Worm (Caenorhabditis elegans) whole organism, L1 larva: ENCODE results near the gene mtpn-1.

Source experiments
- C04F5.9 ChIP-seq: sonication (generic microtip); optimal IDR thresholded peaks from 2 replicates; lab custom pipeline; 2016; ENCODE audit warnings: missing genetic modification characterization, missing compliant biosample characterization
- Y116A8C.19 ChIP-seq: sonication (generic microtip); optimal IDR thresholded peaks from 2 replicates; lab custom pipeline; 2016; ENCODE audit warnings: missing compliant biosample characterization, missing genetic modification characterization, borderline replicate concordance
- aha-1 ChIP-seq: fragments of 150-350 bp; optimal IDR thresholded peaks from 2 replicates; lab custom pipeline; 2014; ENCODE audit warnings: missing biosample characterization, missing genetic modification characterization
- alr-1 ChIP-seq: fragments of 200-800 bp; sonication (Bioruptor generic); optimal IDR thresholded peaks from 2 replicates; lab custom pipeline; 2018; ENCODE audit warnings: borderline replicate concordance, mild to moderate bottlenecking, missing genetic modification characterization, missing compliant biosample characterization
- aly-2 ChIP-seq: fragments of 150-350 bp; optimal IDR thresholded peaks from 2 replicates; lab custom pipeline; 2014; ENCODE audit warnings: missing biosample characterization, missing genetic modification characterization
- ama-1 ChIP-seq: fragments of 150-350 bp; optimal IDR thresholded peaks from 2 replicates; lab custom pipeline; 2014
- blmp-1 ChIP-seq: fragments of 150-350 bp; optimal IDR thresholded peaks from 2 replicates; lab custom pipeline; 2014; ENCODE audit warnings: missing biosample characterization, missing genetic modification characterization
- ceh-63 ChIP-seq: fragments of 200-800 bp; sonication (Bioruptor generic); optimal IDR thresholded peaks from 2 replicates; lab custom pipeline; 2018; ENCODE audit warnings: mild to moderate bottlenecking, missing genetic modification characterization, missing compliant biosample characterization
- ceh-90 ChIP-seq: sonication (generic microtip); optimal IDR thresholded peaks from 2 replicates; lab custom pipeline; 2016; ENCODE audit warnings: missing genetic modification characterization, missing compliant biosample characterization
- ces-1 ChIP-seq: fragments of 150-350 bp; optimal IDR thresholded peaks from 2 replicates; lab custom pipeline; 2014; ENCODE audit warnings: missing biosample characterization, missing genetic modification reagents, missing genetic modification characterization
- dpl-1 ChIP-seq, 3 experiments: fragments of 150-350 bp in 2 of 3; sonication (generic microtip) in 1 of 3; optimal IDR thresholded peaks; 2 replicates each; lab custom pipeline; 2014 to 2017; ENCODE audit warnings: missing biosample characterization in 3 of 3, missing genetic modification characterization in 3 of 3, missing genetic modification reagents in 3 of 3
- dsc-1 ChIP-seq: sonication (generic microtip); optimal IDR thresholded peaks from 2 replicates; lab custom pipeline; 2016; ENCODE audit warnings: mild to moderate bottlenecking, missing genetic modification characterization, missing compliant biosample characterization
- efl-1 ChIP-seq, 4 experiments: fragments of 150-350 bp; optimal IDR thresholded peaks in 3 of 4; peaks in 1 of 4; 1 replicate in 1 of 4; 2 replicates in 3 of 4; lab custom pipeline; 2014; ENCODE audit warnings: missing biosample characterization in 2 of 4, missing genetic modification characterization in 2 of 4, missing genetic modification reagents in 2 of 4
- efl-3 ChIP-seq: fragments of 200-800 bp; sonication (Bioruptor generic); optimal IDR thresholded peaks from 2 replicates; lab custom pipeline; 2018; ENCODE audit warnings: mild to moderate bottlenecking, missing genetic modification characterization, missing compliant biosample characterization
- ets-5 ChIP-seq: fragments of 200-800 bp; sonication (Bioruptor generic); IDR thresholded peaks from 2 replicates; pipeline ENCODE4 v1.3.6; 2022; ENCODE audit warnings: missing genetic modification characterization, missing compliant biosample characterization
- fkh-10 ChIP-seq: sonication (generic microtip); optimal IDR thresholded peaks from 2 replicates; lab custom pipeline; 2017; ENCODE audit warnings: missing biosample characterization, missing genetic modification reagents, missing genetic modification characterization
- fkh-8 ChIP-seq: sonication (generic microtip); optimal IDR thresholded peaks from 2 replicates; lab custom pipeline; 2016; ENCODE audit warnings: mild to moderate bottlenecking, missing genetic modification characterization, missing compliant biosample characterization
- grh-1 ChIP-seq: fragments of 200-800 bp; sonication (Bioruptor generic); IDR thresholded peaks from 2 replicates; pipeline ENCODE4 v1.3.6; 2022; ENCODE audit warnings: missing genetic modification reagents, missing genetic modification characterization, missing compliant biosample characterization
- irx-1 ChIP-seq: sonication (generic microtip); optimal IDR thresholded peaks from 2 replicates; lab custom pipeline; 2016; ENCODE audit warnings: missing genetic modification characterization, missing compliant biosample characterization
- lin-15B ChIP-seq: fragments of 150-350 bp; sonication (generic microtip); optimal IDR thresholded peaks from 3 replicates; lab custom pipeline; 2014; ENCODE audit warnings: missing biosample characterization, missing genetic modification characterization
- lin-35 ChIP-seq, 2 experiments: fragments of 150-350 bp; optimal IDR thresholded peaks; 2 replicates each; lab custom pipeline; 2014; ENCODE audit warnings: missing biosample characterization in 2 of 2, missing genetic modification characterization in 2 of 2, missing genetic modification reagents in 2 of 2
- lin-39 ChIP-seq: fragments of 150-350 bp; optimal IDR thresholded peaks from 2 replicates; lab custom pipeline; 2014; ENCODE audit warnings: missing biosample characterization, missing genetic modification reagents, missing genetic modification characterization
- mab-9 ChIP-seq: fragments of 200-800 bp; sonication (Bioruptor generic); IDR thresholded peaks from 2 replicates; pipeline ENCODE4 v1.3.6; 2022; ENCODE audit warnings: missing genetic modification reagents, missing genetic modification characterization, missing compliant biosample characterization
- mdl-1 ChIP-seq, 2 experiments: fragments of 150-350 bp; optimal IDR thresholded peaks; 2 replicates each; lab custom pipeline; 2014 to 2017; ENCODE audit warnings: missing biosample characterization in 2 of 2, missing genetic modification characterization in 2 of 2, inconsistent platforms in 1 of 2
- mef-2 ChIP-seq: fragments of 150-350 bp; optimal IDR thresholded peaks from 2 replicates; lab custom pipeline; 2014; ENCODE audit warnings: missing biosample characterization, missing genetic modification characterization
- nhr-12 ChIP-seq: sonication (generic microtip); optimal IDR thresholded peaks from 2 replicates; lab custom pipeline; 2017; ENCODE audit warnings: missing biosample characterization, missing genetic modification characterization
- nhr-19 ChIP-seq: fragments of 200-800 bp; sonication (Bioruptor generic); conservative IDR thresholded peaks from 2 replicates; pipeline ENCODE4 v1.3.6; 2022; ENCODE audit warnings: missing genetic modification characterization, missing compliant biosample characterization
- nhr-20 ChIP-seq: sonication (generic microtip); optimal IDR thresholded peaks from 2 replicates; lab custom pipeline; 2016; ENCODE audit warnings: mild to moderate bottlenecking, missing genetic modification characterization, missing compliant biosample characterization
- nhr-237 ChIP-seq: fragments of 150-350 bp; optimal IDR thresholded peaks from 2 replicates; lab custom pipeline; 2014; ENCODE audit warnings: missing biosample characterization, missing genetic modification characterization
- nhr-28 ChIP-seq: fragments of 150-350 bp; optimal IDR thresholded peaks from 2 replicates; lab custom pipeline; 2014; ENCODE audit warnings: missing biosample characterization, missing genetic modification characterization
- nhr-47 ChIP-seq: sonication (generic microtip); optimal IDR thresholded peaks from 2 replicates; lab custom pipeline; 2016; ENCODE audit warnings: mild to moderate bottlenecking, missing genetic modification characterization, moderate library complexity, missing compliant biosample characterization
- nhr-76 ChIP-seq: sonication (generic microtip); optimal IDR thresholded peaks from 2 replicates; lab custom pipeline; 2017; ENCODE audit warnings: missing biosample characterization, missing genetic modification characterization
- nhr-77 ChIP-seq: fragments of 150-350 bp; optimal IDR thresholded peaks from 2 replicates; lab custom pipeline; 2014; ENCODE audit warnings: missing biosample characterization, missing genetic modification characterization
- nhr-84 ChIP-seq: sonication (generic microtip); optimal IDR thresholded peaks from 2 replicates; lab custom pipeline; 2017; ENCODE audit warnings: missing biosample characterization, missing genetic modification characterization
- nhr-85 ChIP-seq: sonication (generic microtip); peaks from one replicate; lab custom pipeline; 2016; ENCODE audit warnings: missing genetic modification characterization, inconsistent platforms, missing compliant biosample characterization
- nhr-90 ChIP-seq: sonication (generic microtip); optimal IDR thresholded peaks from 2 replicates; lab custom pipeline; 2016; ENCODE audit warnings: mild to moderate bottlenecking, missing genetic modification characterization, missing compliant biosample characterization; ENCODE audit not compliant: poor library complexity
- pag-3 ChIP-seq: sonication (generic microtip); optimal IDR thresholded peaks from 2 replicates; lab custom pipeline; 2017; ENCODE audit warnings: missing genetic modification characterization, mild to moderate bottlenecking, missing compliant biosample characterization, antibody characterized with exemption, borderline replicate concordance; ENCODE audit not compliant: insufficient read depth
- pax-3 ChIP-seq: fragments of 200-800 bp; sonication (Bioruptor generic); optimal IDR thresholded peaks from 2 replicates; lab custom pipeline; 2018; ENCODE audit warnings: mild to moderate bottlenecking, missing genetic modification characterization, moderate library complexity, missing compliant biosample characterization
- pqm-1 ChIP-seq: sonication (generic microtip); optimal IDR thresholded peaks from 3 replicates; lab custom pipeline; 2017; ENCODE audit warnings: missing biosample characterization, missing genetic modification characterization
- rnt-1 ChIP-seq: sonication (generic microtip); optimal IDR thresholded peaks from 2 replicates; lab custom pipeline; 2016; ENCODE audit warnings: mild to moderate bottlenecking, missing genetic modification characterization, moderate library complexity, missing compliant biosample characterization
- skn-1 ChIP-seq: fragments of 150-350 bp; optimal IDR thresholded peaks from 2 replicates; lab custom pipeline; 2014; ENCODE audit warnings: missing biosample characterization, missing genetic modification characterization
- sox-4 ChIP-seq: sonication (generic microtip); optimal IDR thresholded peaks from 2 replicates; lab custom pipeline; 2016; ENCODE audit warnings: missing genetic modification characterization, missing compliant biosample characterization
- sptf-1 ChIP-seq: fragments of 150-350 bp; optimal IDR thresholded peaks from 2 replicates; lab custom pipeline; 2014; ENCODE audit warnings: missing biosample characterization, missing genetic modification characterization
- sup-37 ChIP-seq: fragments of 200-800 bp; sonication (Bioruptor generic); optimal IDR thresholded peaks from 2 replicates; lab custom pipeline; 2018; ENCODE audit warnings: mild to moderate bottlenecking, missing genetic modification characterization, missing compliant biosample characterization
- tbx-2 ChIP-seq: sonication (generic microtip); optimal IDR thresholded peaks from 2 replicates; lab custom pipeline; 2016; ENCODE audit warnings: missing genetic modification characterization, missing compliant biosample characterization
- unc-86 ChIP-seq: sonication (generic microtip); optimal IDR thresholded peaks from 2 replicates; lab custom pipeline; 2016; ENCODE audit warnings: missing genetic modification characterization, missing compliant biosample characterization
- unc-98 ChIP-seq: fragments of 200-800 bp; sonication (Bioruptor generic); IDR thresholded peaks from 2 replicates; pipeline ENCODE4 v1.3.6; 2022; ENCODE audit warnings: missing genetic modification characterization, missing compliant biosample characterization
- vab-15 ChIP-seq: sonication (generic microtip); optimal IDR thresholded peaks from 2 replicates; lab custom pipeline; 2017; ENCODE audit warnings: missing genotype, mild to moderate bottlenecking, missing genetic modification characterization, missing compliant biosample characterization
- zag-1 ChIP-seq: fragments of 150-350 bp; optimal IDR thresholded peaks from 2 replicates; lab custom pipeline; 2014; ENCODE audit warnings: missing biosample characterization, missing genetic modification characterization
- zip-4 ChIP-seq: fragments of 200-800 bp; sonication (Bioruptor generic); optimal IDR thresholded peaks from 2 replicates; lab custom pipeline; 2018; ENCODE audit warnings: mild to moderate bottlenecking, missing genetic modification characterization, moderate library complexity, missing compliant biosample characterization
- ztf-4 ChIP-seq: fragments of 150-350 bp; optimal IDR thresholded peaks from 2 replicates; lab custom pipeline; 2014; ENCODE audit warnings: missing biosample characterization, missing genetic modification characterization

The mtpn-1 gene

ce11 chrX:2394983-2395382 is 12.3 kb upstream of the mtpn-1 start, which contains the start of gene C43H6.6:
Gene C43H6.6, plus strand, starts transcription at chrX:2395283.
- no peak for TF ChIP-seq mdl-1 (tag; optimal IDR thresholded peaks at IDR 0.05; lab: Kevin White, UChicago)

ce11 chrX:2401883-2402282 is 5.4 kb upstream of the mtpn-1 start, which contains the start of gene dhhc-9:
Gene dhhc-9, minus strand, starts transcription at chrX:2402036.
- TF ChIP-seq skn-1 = peak; percentile 89
- no peak for TF ChIP-seq lin-39 (tag; lab: Kevin White, UChicago)
- TF ChIP-seq ets-5 = no peak
- peak; percentile 23 for TF ChIP-seq nhr-90 (tag; lab: Kevin White, UChicago)
- no peak for TF ChIP-seq lin-15B (tag; lab: Kevin White, UChicago)
- TF ChIP-seq fkh-10 (GFP tag; lab: Kevin White, UChicago) = no peak
- TF ChIP-seq dpl-1 (GFP tag; optimal IDR thresholded peaks at IDR 0.05; lab: Kevin White, UChicago) = no peak
- peak; percentile 67 for TF ChIP-seq rnt-1 (tag; lab: Kevin White, UChicago)
- no peak for TF ChIP-seq nhr-76
- TF ChIP-seq alr-1 = no peak
- TF ChIP-seq ces-1 (GFP tag; lab: Kevin White, UChicago) = no peak
- peak; percentile 64 for TF ChIP-seq nhr-47 (tag; lab: Kevin White, UChicago)
- no peak for TF ChIP-seq C04F5.9
- TF ChIP-seq aly-2 (tag; lab: Kevin White, UChicago) = no peak
- TF ChIP-seq nhr-84 = no peak
- TF ChIP-seq efl-1 (optimal IDR thresholded peaks at IDR 0.05; lab: Kevin White, UChicago) = peak; percentile 71 to 95
- no peak for TF ChIP-seq efl-1 (GFP tag; optimal IDR thresholded peaks at IDR 0.05 in 1 of 2; lab: Kevin White, UChicago)
- TF ChIP-seq grh-1 (GFP tag; lab: Robert Waterston, UW) = peak; percentile 38; the same call in 1 of the 2 replicates
- TF ChIP-seq irx-1 = peak; percentile 16
- TF ChIP-seq vab-15 (tag; lab: Kevin White, UChicago) = no peak
- peak; percentile 28 for TF ChIP-seq dsc-1 (tag; lab: Kevin White, UChicago)
- peak in 1 of 2 experiments; percentile 62 for TF ChIP-seq mdl-1 (tag; optimal IDR thresholded peaks at IDR 0.05; lab: Kevin White, UChicago)
- TF ChIP-seq nhr-85 (tag; lab: Kevin White, UChicago) = peak; percentile 83
- TF ChIP-seq nhr-19 (GFP tag; lab: Robert Waterston, UW) = peak; percentile 30; the same call in 1 of the 2 replicates
- no peak for TF ChIP-seq sptf-1 (tag; lab: Kevin White, UChicago)
- TF ChIP-seq mef-2 (tag; lab: Kevin White, UChicago) = no peak
- no peak for TF ChIP-seq ceh-63
- no peak for TF ChIP-seq pax-3 (tag; lab: Kevin White, UChicago)
- no peak for TF ChIP-seq mab-9 (GFP tag; lab: Robert Waterston, UW)
- no peak for TF ChIP-seq ama-1
- TF ChIP-seq aha-1 (tag; lab: Kevin White, UChicago) = no peak
- TF ChIP-seq unc-86 (tag; lab: Kevin White, UChicago) = peak; percentile 50
- peak; percentile 63 for TF ChIP-seq blmp-1
- no peak for TF ChIP-seq nhr-237 (tag; lab: Kevin White, UChicago)
- TF ChIP-seq lin-35 (GFP tag; optimal IDR thresholded peaks at IDR 0.05; lab: Kevin White, UChicago) = peak; percentile 39 to 50
- TF ChIP-seq tbx-2 (tag; lab: Kevin White, UChicago) = peak; percentile 50
- TF ChIP-seq pqm-1 (tag; lab: Kevin White, UChicago) = no peak
- no peak for TF ChIP-seq nhr-28
- TF ChIP-seq zip-4 (GFP tag; lab: Kevin White, UChicago) = no peak
- TF ChIP-seq sox-4 = no peak
- TF ChIP-seq efl-3 (GFP tag; lab: Kevin White, UChicago) = no peak
- no peak for TF ChIP-seq unc-98 (GFP tag; lab: Robert Waterston, UW)
- peak; percentile 18 for TF ChIP-seq fkh-8 (tag; lab: Kevin White, UChicago)
- no peak for TF ChIP-seq sup-37 (GFP tag; lab: Kevin White, UChicago)
- no peak for TF ChIP-seq ztf-4 (tag; lab: Kevin White, UChicago)
- TF ChIP-seq nhr-12 (tag; lab: Kevin White, UChicago) = no peak
- TF ChIP-seq Y116A8C.19 (tag; lab: Kevin White, UChicago) = no peak
- TF ChIP-seq zag-1 (tag; lab: Kevin White, UChicago) = no peak
- peak; percentile 74 for TF ChIP-seq nhr-20
- TF ChIP-seq pag-3 (tag; lab: Kevin White, UChicago) = no peak
- no peak for TF ChIP-seq nhr-77 (tag; lab: Kevin White, UChicago)
- no peak for TF ChIP-seq ceh-90 (tag; lab: Kevin White, UChicago)
